Worm (Caenorhabditis elegans): ENCODE data around the gene deg-3.

- TF ChIP-seq F37B4.10 (GFP tag; IDR thresholded peaks at IDR 0.05) (no peak), pha-4 (tag; optimal IDR thresholded peaks at IDR 0.05) (no peak), ztf-22 (GFP tag; optimal IDR thresholded peaks at IDR 0.05) (no peak), nhr-90 (tag; optimal IDR thresholded peaks at IDR 0.05) (no peak), B0261.1 (tag; optimal IDR thresholded peaks at IDR 0.05) (no peak), lin-35 (GFP tag; optimal IDR thresholded peaks at IDR 0.05) (no peak), attf-5 (GFP tag; optimal IDR thresholded peaks at IDR 0.05) (no peak), ama-1 (optimal IDR thresholded peaks at IDR 0.05) (no peak), ama-1 (GFP tag; optimal IDR thresholded peaks at IDR 0.05) (no peak), ceh-40 (GFP tag; IDR thresholded peaks at IDR 0.05) (no peak), aptf-3 (GFP tag; IDR thresholded peaks at IDR 0.05) (no peak), zfh-2 (GFP tag; conservative IDR thresholded peaks at IDR 0.05) (no peak), hlh-26 (GFP tag; conservative IDR thresholded peaks at IDR 0.05) (no peak)
Observed at ce11 chrV:11402610-11403009, 12.3 kb downstream of the deg-3 start, which contains the start of gene nas-19.
